Worm (Caenorhabditis elegans) whole organism, late embryonic: ENCODE results near the gene mlc-5.

Source experiments
- C08G9.2 ChIP-seq: sonication (generic microtip); optimal IDR thresholded peaks from 2 replicates; lab custom pipeline; 2016; ENCODE audit warnings: mild to moderate bottlenecking, missing genetic modification characterization, moderate library complexity, missing compliant biosample characterization
- F13H6.1 ChIP-seq: sonication (generic microtip); optimal IDR thresholded peaks from 2 replicates; lab custom pipeline; 2016; ENCODE audit warnings: missing genetic modification characterization, missing compliant biosample characterization
- K02D7.2 ChIP-seq: sonication (generic microtip); optimal IDR thresholded peaks from 2 replicates; lab custom pipeline; 2017; ENCODE audit warnings: mild to moderate bottlenecking, missing genetic modification characterization, missing compliant biosample characterization
- T23F11.4 ChIP-seq: fragments of 200-800 bp; sonication (Bioruptor generic); optimal IDR thresholded peaks from 2 replicates; lab custom pipeline; 2018; ENCODE audit warnings: mild to moderate bottlenecking, missing genetic modification characterization, missing compliant biosample characterization
- ahr-1 ChIP-seq: sonication (generic microtip); optimal IDR thresholded peaks from 2 replicates; lab custom pipeline; 2016; ENCODE audit warnings: missing genetic modification characterization, missing compliant biosample characterization
- ceh-14 ChIP-seq: sonication (generic microtip); optimal IDR thresholded peaks from 2 replicates; lab custom pipeline; 2016; ENCODE audit warnings: missing genotype, missing genetic modification characterization, missing compliant biosample characterization
- ceh-19 ChIP-seq: fragments of 200-800 bp; sonication (Bioruptor generic); optimal IDR thresholded peaks from 2 replicates; lab custom pipeline; 2018; ENCODE audit warnings: mild to moderate bottlenecking, missing genetic modification characterization, missing compliant biosample characterization
- ceh-2 ChIP-seq: sonication (generic microtip); optimal IDR thresholded peaks from 2 replicates; lab custom pipeline; 2016; ENCODE audit warnings: missing genotype, missing genetic modification characterization, missing compliant biosample characterization
- ceh-22 ChIP-seq: sonication (generic microtip); optimal IDR thresholded peaks from 2 replicates; lab custom pipeline; 2017; ENCODE audit warnings: missing biosample characterization, missing genetic modification characterization
- ceh-31 ChIP-seq: sonication (generic microtip); optimal IDR thresholded peaks from 2 replicates; lab custom pipeline; 2016; ENCODE audit warnings: missing genetic modification characterization, missing compliant biosample characterization
- ceh-34 ChIP-seq: sonication (generic microtip); optimal IDR thresholded peaks from 2 replicates; lab custom pipeline; 2016; ENCODE audit warnings: mild to moderate bottlenecking, missing genetic modification characterization, missing compliant biosample characterization
- ceh-48 ChIP-seq: sonication (generic microtip); optimal IDR thresholded peaks from 2 replicates; lab custom pipeline; 2016; ENCODE audit warnings: missing genetic modification characterization, inconsistent platforms, missing compliant biosample characterization
- ceh-6 ChIP-seq: fragments of 200-800 bp; sonication (Bioruptor generic); optimal IDR thresholded peaks from 2 replicates; lab custom pipeline; 2018; ENCODE audit warnings: mild to moderate bottlenecking, missing genetic modification characterization, missing compliant biosample characterization
- ceh-9 ChIP-seq: sonication (generic microtip); optimal IDR thresholded peaks from 2 replicates; lab custom pipeline; 2016; ENCODE audit warnings: mild to moderate bottlenecking, missing genetic modification characterization, inconsistent platforms, missing compliant biosample characterization
- che-1 ChIP-seq: sonication (generic microtip); optimal IDR thresholded peaks from 2 replicates; lab custom pipeline; 2016; ENCODE audit warnings: mild to moderate bottlenecking, missing genetic modification characterization, missing compliant biosample characterization
- dve-1 ChIP-seq: sonication (generic microtip); optimal IDR thresholded peaks from 2 replicates; lab custom pipeline; 2017; ENCODE audit warnings: antibody characterized with exemption, mild to moderate bottlenecking, missing genetic modification characterization, missing compliant biosample characterization
- elt-4 ChIP-seq: sonication (generic microtip); optimal IDR thresholded peaks from 2 replicates; lab custom pipeline; 2016; ENCODE audit warnings: missing genetic modification characterization, missing compliant biosample characterization
- eyg-1 ChIP-seq: sonication (generic microtip); optimal IDR thresholded peaks from 2 replicates; lab custom pipeline; 2016; ENCODE audit warnings: missing genotype, missing genetic modification characterization, missing compliant biosample characterization
- fax-1 ChIP-seq: sonication (generic microtip); optimal IDR thresholded peaks from 2 replicates; lab custom pipeline; 2016; ENCODE audit warnings: missing genotype, missing genetic modification characterization, missing compliant biosample characterization
- fkh-10 ChIP-seq: fragments of 150-350 bp; optimal IDR thresholded peaks from 2 replicates; lab custom pipeline; 2014; ENCODE audit warnings: missing biosample characterization, missing genetic modification reagents, missing genetic modification characterization
- gmeb-2 ChIP-seq: sonication (generic microtip); optimal IDR thresholded peaks from 2 replicates; lab custom pipeline; 2016; ENCODE audit warnings: missing genetic modification characterization, inconsistent platforms, missing compliant biosample characterization
- hlh-13 ChIP-seq: fragments of 200-800 bp; sonication (Bioruptor generic); optimal IDR thresholded peaks from 2 replicates; lab custom pipeline; 2018; ENCODE audit warnings: mild to moderate bottlenecking, missing genetic modification characterization, missing compliant biosample characterization
- hlh-15 ChIP-seq: sonication (generic microtip); optimal IDR thresholded peaks from 2 replicates; lab custom pipeline; 2016; ENCODE audit warnings: missing genetic modification characterization, missing compliant biosample characterization
- hlh-6 ChIP-seq: sonication (generic microtip); optimal IDR thresholded peaks from 2 replicates; lab custom pipeline; 2016; ENCODE audit warnings: missing genotype, missing genetic modification characterization, missing compliant biosample characterization
- lin-11 ChIP-seq: fragments of 200-800 bp; sonication (Bioruptor generic); optimal IDR thresholded peaks from 2 replicates; lab custom pipeline; 2018; ENCODE audit warnings: mild to moderate bottlenecking, missing genetic modification characterization, missing compliant biosample characterization
- mec-3 ChIP-seq: sonication (generic microtip); optimal IDR thresholded peaks from 2 replicates; lab custom pipeline; 2016; ENCODE audit warnings: borderline replicate concordance, missing genetic modification characterization, missing compliant biosample characterization
- nfya-1 ChIP-seq: sonication (generic microtip); optimal IDR thresholded peaks from 2 replicates; lab custom pipeline; 2017; ENCODE audit warnings: missing genetic modification characterization, mild to moderate bottlenecking, missing compliant biosample characterization, antibody characterized with exemption, moderate library complexity
- nhr-232 ChIP-seq: sonication (generic microtip); optimal IDR thresholded peaks from 2 replicates; lab custom pipeline; 2016; ENCODE audit warnings: missing genetic modification characterization, missing compliant biosample characterization
- npax-4 ChIP-seq: sonication (generic microtip); optimal IDR thresholded peaks from 2 replicates; lab custom pipeline; 2016; ENCODE audit warnings: missing genetic modification characterization, missing compliant biosample characterization
- odd-2 ChIP-seq: sonication (generic microtip); optimal IDR thresholded peaks from 2 replicates; lab custom pipeline; 2017; ENCODE audit warnings: antibody characterized with exemption, mild to moderate bottlenecking, missing genetic modification characterization, missing compliant biosample characterization
- pat-9 ChIP-seq: fragments of 200-800 bp; sonication (Bioruptor generic); optimal IDR thresholded peaks from 2 replicates; lab custom pipeline; 2018; ENCODE audit warnings: mild to moderate bottlenecking, missing genetic modification characterization, moderate library complexity, missing compliant biosample characterization
- pax-1 ChIP-seq: fragments of 150-350 bp; optimal IDR thresholded peaks from 2 replicates; lab custom pipeline; 2014; ENCODE audit warnings: missing biosample characterization, missing genetic modification characterization
- pha-2 ChIP-seq: sonication (generic microtip); optimal IDR thresholded peaks from 2 replicates; lab custom pipeline; 2017; ENCODE audit warnings: mild to moderate bottlenecking, missing genetic modification characterization, missing compliant biosample characterization
- pha-4 ChIP-seq: fragments of 150-350 bp; optimal IDR thresholded peaks from 2 replicates; lab custom pipeline; 2018; ENCODE audit warnings: missing biosample characterization, missing genetic modification reagents, missing genetic modification characterization
- pqm-1 ChIP-seq: sonication (generic microtip); optimal IDR thresholded peaks from 2 replicates; lab custom pipeline; 2016; ENCODE audit warnings: missing genetic modification characterization, missing compliant biosample characterization
- pros-1 ChIP-seq: fragments of 150-350 bp; optimal IDR thresholded peaks from 2 replicates; lab custom pipeline; 2014; ENCODE audit warnings: missing biosample characterization, missing genetic modification reagents, missing genetic modification characterization
- syd-9 ChIP-seq: sonication (generic microtip); optimal IDR thresholded peaks from 2 replicates; lab custom pipeline; 2016; ENCODE audit warnings: mild to moderate bottlenecking, missing genetic modification characterization, moderate library complexity, missing compliant biosample characterization
- tbx-7 ChIP-seq: sonication (generic microtip); optimal IDR thresholded peaks from 2 replicates; lab custom pipeline; 2016; ENCODE audit warnings: missing genotype, missing genetic modification characterization, missing compliant biosample characterization
- unc-42 ChIP-seq: sonication (generic microtip); optimal IDR thresholded peaks from 2 replicates; lab custom pipeline; 2016; ENCODE audit warnings: missing genotype, missing genetic modification characterization, missing compliant biosample characterization
- unc-55 ChIP-seq: sonication (generic microtip); optimal IDR thresholded peaks from 2 replicates; lab custom pipeline; 2017; ENCODE audit warnings: missing biosample characterization, missing genetic modification reagents, missing genetic modification characterization
- unc-86 ChIP-seq: sonication (generic microtip); optimal IDR thresholded peaks from 2 replicates; lab custom pipeline; 2016; ENCODE audit warnings: missing genetic modification characterization, missing compliant biosample characterization
- zip-5 ChIP-seq: sonication (generic microtip); optimal IDR thresholded peaks from 2 replicates; lab custom pipeline; 2016; ENCODE audit warnings: missing genetic modification characterization, missing compliant biosample characterization

Gene mlc-5

ce11 chrIII:13640003-13640499 is 16.9 kb downstream of the mlc-5 start:
- TF ChIP-seq unc-42 (tag; lab: Kevin White, UChicago) (no peak), fkh-10 (no peak), pax-1 (no peak), pat-9 (no peak), hlh-13 (GFP tag; lab: Kevin White, UChicago) (no peak), odd-2 (tag; lab: Kevin White, UChicago) (no peak)

DNA sequence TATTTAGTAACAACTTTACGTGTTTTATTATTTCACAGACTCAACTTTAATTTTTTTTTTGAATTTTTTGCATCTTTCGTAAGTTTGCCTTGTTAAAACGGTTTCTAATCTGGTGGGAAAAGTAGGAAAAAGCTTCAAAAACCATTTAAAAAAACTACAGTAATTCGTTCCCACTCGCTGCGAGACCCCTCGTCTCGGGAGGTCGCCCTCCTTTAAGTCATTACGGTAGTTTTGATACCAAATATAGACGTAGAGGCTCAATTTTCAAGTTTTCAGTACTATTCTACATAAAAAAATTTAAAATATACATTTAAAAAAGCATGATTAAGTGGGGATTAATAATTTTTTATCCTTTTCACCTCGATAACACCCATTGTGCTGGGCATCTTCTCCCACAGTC is 17.8 kb downstream of the mlc-5 start:
- TF ChIP-seq elt-4 (no peak), mec-3 (no peak), zip-5 (no peak), ceh-9 (tag; lab: Kevin White, UChicago) (no peak), ceh-6 (GFP tag; lab: Kevin White, UChicago) (no peak), pat-9 (no peak), npax-4 (tag; lab: Kevin White, UChicago) (no peak)

DNA sequence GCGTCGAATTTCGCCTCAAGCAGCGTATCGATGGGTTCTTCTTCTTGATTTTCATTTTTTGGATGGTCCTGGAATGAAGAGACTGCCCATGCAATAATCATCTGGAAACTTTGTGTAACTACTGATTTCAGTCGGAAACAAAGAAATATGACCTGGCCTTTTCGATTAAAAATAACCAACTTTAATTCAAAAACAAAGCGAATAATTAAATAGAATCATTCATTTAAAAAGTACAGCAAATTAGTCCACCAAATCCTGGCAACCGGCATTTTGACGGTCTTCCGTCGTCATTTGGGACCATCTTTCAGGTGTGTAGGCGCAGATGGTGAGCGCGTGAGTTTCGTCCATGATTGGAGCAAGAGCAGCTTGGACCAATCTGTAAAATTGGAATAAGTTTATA is 18.5 kb downstream of the mlc-5 start, which contains the start of gene acbp-5:
Gene acbp-5, minus strand, starts transcription at position 101 of the 400 bp plus-strand sequence.
- no peak for TF ChIP-seq ceh-9 (tag; lab: Kevin White, UChicago)
- no peak for TF ChIP-seq pros-1 (tag; lab: Kevin White, UChicago)
- TF ChIP-seq zip-5, result no peak
- TF ChIP-seq unc-55 (GFP tag; lab: Kevin White, UChicago), result no peak
- TF ChIP-seq tbx-7 (tag; lab: Kevin White, UChicago), result no peak
- no peak for TF ChIP-seq ceh-22 (tag; lab: Kevin White, UChicago)

- TF ChIP-seq pha-4 (tag; lab: Kevin White, UChicago) (no peak), ceh-2 (tag; lab: Kevin White, UChicago) (no peak), hlh-15 (no peak), ceh-9 (tag; lab: Kevin White, UChicago) (no peak)
These were observed 19.1 kb downstream of the mlc-5 start, which contains the start of gene T12D8.10 for ce11 chrIII:13642227-13642626. TSS of gene T12D8.10 (minus strand) at chrIII:13642327.

ce11 chrIII:13642776-13643175 is 19.7 kb downstream of the mlc-5 start:
- no peak for TF ChIP-seq pha-2 (tag; lab: Kevin White, UChicago)
- TF ChIP-seq ceh-34 (tag; lab: Kevin White, UChicago), result no peak
- TF ChIP-seq dve-1 (tag; lab: Kevin White, UChicago), result no peak
- no peak for TF ChIP-seq ceh-14
- no peak for TF ChIP-seq unc-86 (tag; lab: Kevin White, UChicago)
- TF ChIP-seq unc-42 (tag; lab: Kevin White, UChicago), result no peak
- no peak for TF ChIP-seq unc-55 (GFP tag; lab: Kevin White, UChicago)
- TF ChIP-seq ceh-31 (tag; lab: Kevin White, UChicago), result no peak
- TF ChIP-seq pax-1, result no peak
- TF ChIP-seq fax-1 (tag; lab: Kevin White, UChicago), result no peak
- no peak for TF ChIP-seq che-1 (tag; lab: Kevin White, UChicago)
- TF ChIP-seq pqm-1 (tag; lab: Kevin White, UChicago), result no peak
- TF ChIP-seq F13H6.1 (tag; lab: Kevin White, UChicago), result no peak
- TF ChIP-seq lin-11 (tag; lab: Kevin White, UChicago), result no peak
- TF ChIP-seq ahr-1 (tag; lab: Kevin White, UChicago), result no peak
- no peak for TF ChIP-seq gmeb-2 (tag; lab: Kevin White, UChicago)
- no peak for TF ChIP-seq hlh-6 (tag; lab: Kevin White, UChicago)
- no peak for TF ChIP-seq npax-4 (tag; lab: Kevin White, UChicago)

ce11 chrIII:13643534-13643933 is 20.4 kb downstream of the mlc-5 start, which contains the start of the genes drr-2 and set-16:
TSS of gene drr-2 (minus strand) at chrIII:13643570.
TSS of gene set-16 (plus strand) at chrIII:13643916.
- TF ChIP-seq unc-86 (tag; lab: Kevin White, UChicago) (peak; percentile 66), syd-9 (tag; lab: Kevin White, UChicago) (peak; percentile 73), ahr-1 (tag; lab: Kevin White, UChicago) (peak; percentile 21), fax-1 (tag; lab: Kevin White, UChicago) (no peak), ceh-48 (tag; lab: Kevin White, UChicago) (peak; percentile 97), ceh-19 (GFP tag; lab: Kevin White, UChicago) (peak; percentile 23), mec-3 (no peak), nhr-232 (tag; lab: Kevin White, UChicago) (no peak), C08G9.2 (tag; lab: Kevin White, UChicago) (peak; percentile 62), nfya-1 (tag; lab: Kevin White, UChicago) (peak; percentile 97), pha-2 (tag; lab: Kevin White, UChicago) (peak; percentile 60), fkh-10 (peak; percentile 43), eyg-1 (no peak), pqm-1 (tag; lab: Kevin White, UChicago) (peak; percentile 66), pros-1 (tag; lab: Kevin White, UChicago) (peak; percentile 82), K02D7.2 (tag; lab: Kevin White, UChicago) (no peak), T23F11.4 (GFP tag; lab: Kevin White, UChicago) (peak; percentile 9), F13H6.1 (tag; lab: Kevin White, UChicago) (peak; percentile 40)
